Fruit fly (Drosophila melanogaster) whole organism, embryonic: ENCODE data around the gene CG13675.

Source experiments
- Asciz ChIP-seq: fragments of 200-800 bp; sonication (Bioruptor generic); optimal IDR thresholded peaks from 2 replicates; lab custom pipeline; 2017; ENCODE audit warnings: missing biosample characterization, mild to moderate bottlenecking, missing genetic modification characterization, missing genetic modification reagents
- CG11247 ChIP-seq: fragments of 200-800 bp; sonication (Bioruptor generic); IDR thresholded peaks from 2 replicates; pipeline ENCODE4 v1.3.6; 2022; ENCODE audit warnings: missing biosample characterization, missing genetic modification characterization
- CG11696 ChIP-seq: fragments of 200-800 bp; sonication (Bioruptor generic); IDR thresholded peaks from 2 replicates; pipeline ENCODE4 v1.3.6; 2022; ENCODE audit warnings: missing biosample characterization, missing genetic modification characterization
- CG12769 ChIP-seq: fragments of 200-800 bp; sonication (Bioruptor generic); optimal IDR thresholded peaks from 2 replicates; lab custom pipeline; 2019; ENCODE audit warnings: missing biosample characterization, mild to moderate bottlenecking, missing genetic modification characterization, moderate library complexity
- CG12942 ChIP-seq: fragments of 200-800 bp; sonication (Bioruptor generic); optimal IDR thresholded peaks from 3 replicates; lab custom pipeline; 2016; ENCODE audit warnings: missing biosample characterization, missing genetic modification characterization
- CG13296 ChIP-seq: fragments of 200-800 bp; sonication (Bioruptor generic); optimal IDR thresholded peaks from 3 replicates; lab custom pipeline; 2018; ENCODE audit warnings: missing biosample characterization, mild to moderate bottlenecking, missing genetic modification characterization
- CG14050 ChIP-seq: fragments of 200-800 bp; sonication (Bioruptor generic); IDR thresholded peaks from 3 replicates; pipeline ENCODE4 v1.3.6; 2022; ENCODE audit warnings: missing biosample characterization, missing genetic modification characterization
- CG16779 ChIP-seq: fragments of 200-800 bp; sonication (Bioruptor generic); IDR thresholded peaks from 2 replicates; pipeline ENCODE4 v1.3.6; 2022; ENCODE audit warnings: missing biosample characterization, missing genetic modification characterization
- CG18599 ChIP-seq: fragments of 200-800 bp; sonication (Bioruptor generic); optimal IDR thresholded peaks from 3 replicates; lab custom pipeline; 2017; ENCODE audit warnings: missing biosample characterization, missing genetic modification characterization, mild to moderate bottlenecking, moderate library complexity, missing genetic modification reagents
- CG18619 ChIP-seq: fragments of 200-800 bp; sonication (Bioruptor generic); optimal IDR thresholded peaks from 3 replicates; lab custom pipeline; 2017; ENCODE audit warnings: missing biosample characterization, mild to moderate bottlenecking, missing genetic modification characterization
- CG4424 ChIP-seq: fragments of 200-800 bp; sonication (Bioruptor generic); optimal IDR thresholded peaks from 3 replicates; lab custom pipeline; 2016; ENCODE audit warnings: missing biosample characterization, missing genetic modification characterization
- CG4730 ChIP-seq: fragments of 200-800 bp; sonication (Bioruptor generic); IDR thresholded peaks from 2 replicates; pipeline ENCODE4 v1.3.6; 2022; ENCODE audit warnings: missing biosample characterization, missing genetic modification characterization
- CG6683 ChIP-seq: fragments of 200-800 bp; sonication (Bioruptor generic); optimal IDR thresholded peaks from 2 replicates; lab custom pipeline; 2017; ENCODE audit warnings: missing biosample characterization, mild to moderate bottlenecking, missing genetic modification characterization, missing genetic modification reagents
- CG6689 ChIP-seq: fragments of 200-800 bp; sonication (Bioruptor generic); IDR thresholded peaks from 2 replicates; pipeline ENCODE4 v1.3.6; 2022; ENCODE audit warnings: missing biosample characterization, missing genetic modification characterization
- CG8281 ChIP-seq: fragments of 200-800 bp; sonication (Bioruptor generic); optimal IDR thresholded peaks from 2 replicates; lab custom pipeline; 2018; ENCODE audit warnings: missing biosample characterization, mild to moderate bottlenecking, missing genetic modification characterization, moderate library complexity
- CG8924 ChIP-seq: fragments of 200-800 bp; optimal IDR thresholded peaks from 3 replicates; lab custom pipeline; 2019; ENCODE audit warnings: missing biosample characterization, mild to moderate bottlenecking, missing genetic modification characterization, moderate library complexity
- CkIIα-i1 ChIP-seq: fragments of 200-800 bp; sonication (Bioruptor generic); IDR thresholded peaks from 2 replicates; pipeline ENCODE4 v1.3.6; 2022; ENCODE audit warnings: missing biosample characterization, missing genetic modification characterization
- D19A ChIP-seq: fragments of 200-800 bp; optimal IDR thresholded peaks from 3 replicates; lab custom pipeline; 2019; ENCODE audit warnings: missing biosample characterization, mild to moderate bottlenecking, missing genetic modification characterization, moderate library complexity
- Dp ChIP-seq: fragments of 200-800 bp; sonication (Bioruptor generic); optimal IDR thresholded peaks from 2 replicates; lab custom pipeline; 2018; ENCODE audit warnings: missing biosample characterization, mild to moderate bottlenecking, missing genetic modification characterization, moderate library complexity
- Ets65A ChIP-seq: fragments of 200-800 bp; sonication (Bioruptor generic); peaks from one replicate; lab custom pipeline; 2016; ENCODE audit warnings: missing biosample characterization, missing genetic modification characterization
- Fer1 ChIP-seq: fragments of 200-800 bp; sonication (Bioruptor generic); optimal IDR thresholded peaks from 2 replicates; lab custom pipeline; 2017; ENCODE audit warnings: missing biosample characterization, mild to moderate bottlenecking, missing genetic modification characterization
- H2.0 ChIP-seq: fragments of 200-800 bp; sonication (Bioruptor generic); IDR thresholded peaks from 2 replicates; pipeline ENCODE4 v1.3.6; 2022; ENCODE audit warnings: missing biosample characterization, missing genetic modification characterization
- HHEX ChIP-seq: fragments of 200-800 bp; sonication (Bioruptor generic); optimal IDR thresholded peaks from 3 replicates; lab custom pipeline; 2017; ENCODE audit warnings: missing biosample characterization, mild to moderate bottlenecking, missing genetic modification characterization, missing genetic modification reagents
- Hmx ChIP-seq: fragments of 200-800 bp; sonication (Bioruptor generic); optimal IDR thresholded peaks from 2 replicates; lab custom pipeline; 2016; ENCODE audit warnings: missing biosample characterization, missing genetic modification characterization
- Jarid2 ChIP-seq: fragments of 200-800 bp; sonication (Bioruptor generic); optimal IDR thresholded peaks from 3 replicates; lab custom pipeline; 2017; ENCODE audit warnings: mild to moderate bottlenecking, missing biosample characterization, missing genetic modification reagents, missing genetic modification characterization
- Meics ChIP-seq: fragments of 200-800 bp; sonication (Bioruptor generic); optimal IDR thresholded peaks from 2 replicates; lab custom pipeline; 2017; ENCODE audit warnings: missing biosample characterization, mild to moderate bottlenecking, missing genetic modification characterization
- Mrtf ChIP-seq: fragments of 200-800 bp; sonication (Bioruptor generic); IDR thresholded peaks from 3 replicates; pipeline ENCODE4 v1.3.6; 2022; ENCODE audit warnings: missing biosample characterization, missing genetic modification characterization
- NK7.1 ChIP-seq: fragments of 200-800 bp; sonication (Bioruptor generic); optimal IDR thresholded peaks from 3 replicates; lab custom pipeline; 2016; ENCODE audit warnings: missing biosample characterization, missing genetic modification characterization
- Nf-YC ChIP-seq: fragments of 200-800 bp; optimal IDR thresholded peaks from 3 replicates; lab custom pipeline; 2019; ENCODE audit warnings: missing biosample characterization, mild to moderate bottlenecking, missing genetic modification characterization, moderate library complexity
- PHDP ChIP-seq: fragments of 200-800 bp; sonication (Bioruptor generic); optimal IDR thresholded peaks from 3 replicates; lab custom pipeline; 2018; ENCODE audit warnings: missing biosample characterization, mild to moderate bottlenecking, missing genetic modification characterization, moderate library complexity
- Vsx1 ChIP-seq: fragments of 200-800 bp; sonication (Bioruptor generic); optimal IDR thresholded peaks from 2 replicates; lab custom pipeline; 2017; ENCODE audit warnings: missing biosample characterization, mild to moderate bottlenecking, missing genetic modification characterization, missing genetic modification reagents
- Xrp1 ChIP-seq: fragments of 200-800 bp; sonication (Bioruptor generic); IDR thresholded peaks from 2 replicates; pipeline ENCODE4 v1.3.6; 2022; ENCODE audit warnings: missing biosample characterization, missing genetic modification characterization
- chm ChIP-seq: fragments of 200-800 bp; sonication (Bioruptor generic); IDR thresholded peaks from 2 replicates; pipeline ENCODE4 v1.3.6; 2022; ENCODE audit warnings: missing biosample characterization, missing genetic modification characterization
- chn ChIP-seq: fragments of 200-800 bp; sonication (Bioruptor generic); optimal IDR thresholded peaks from 2 replicates; lab custom pipeline; 2016; ENCODE audit warnings: missing biosample characterization, missing genetic modification characterization
- crp ChIP-seq, 2 experiments: fragments of 200-800 bp; sonication (Bioruptor generic); optimal IDR thresholded peaks; 2 replicates in 1 of 2; 3 replicates in 1 of 2; lab custom pipeline; 2017; ENCODE audit warnings: missing biosample characterization in 2 of 2, missing genetic modification characterization in 2 of 2, mild to moderate bottlenecking in 1 of 2, moderate library complexity in 1 of 2
- da ChIP-seq: fragments of 200-800 bp; sonication (Bioruptor generic); optimal IDR thresholded peaks from 2 replicates; lab custom pipeline; 2016; ENCODE audit warnings: missing biosample characterization, missing genetic modification characterization
- dmrt11E ChIP-seq: fragments of 200-800 bp; sonication (Bioruptor generic); optimal IDR thresholded peaks from 3 replicates; lab custom pipeline; 2018; ENCODE audit warnings: missing biosample characterization, mild to moderate bottlenecking, missing genetic modification characterization, moderate library complexity
- fd102C ChIP-seq: fragments of 200-800 bp; sonication (Bioruptor generic); optimal IDR thresholded peaks from 2 replicates; lab custom pipeline; 2018; ENCODE audit warnings: missing biosample characterization, mild to moderate bottlenecking, missing genetic modification characterization, moderate library complexity
- ftz-f1 ChIP-seq: fragments of 200-800 bp; sonication (Bioruptor generic); optimal IDR thresholded peaks from 2 replicates; lab custom pipeline; 2016; ENCODE audit warnings: missing biosample characterization, missing genetic modification characterization
- gce ChIP-seq: fragments of 200-800 bp; sonication (Bioruptor generic); IDR thresholded peaks from 3 replicates; pipeline ENCODE4 v1.3.6; 2022; ENCODE audit warnings: missing biosample characterization, missing genetic modification characterization
- gsb ChIP-seq: fragments of 200-800 bp; sonication (Bioruptor generic); IDR thresholded peaks from 2 replicates; pipeline ENCODE4 v1.3.6; 2022; ENCODE audit warnings: missing biosample characterization, missing genetic modification characterization
- lola ChIP-seq, 3 experiments: fragments of >200 bp in 2 of 3; fragments of 200-800 bp in 1 of 3; sonication (Bioruptor generic) in 1 of 3; optimal IDR thresholded peaks; 2 replicates each; lab custom pipeline; 2017 to 2019; ENCODE audit warnings: missing biosample characterization in 3 of 3, missing genetic modification characterization in 3 of 3, mild to moderate bottlenecking in 1 of 3, moderate library complexity in 1 of 3
- nom ChIP-seq: fragments of 200-800 bp; sonication (Bioruptor generic); optimal IDR thresholded peaks from 2 replicates; lab custom pipeline; 2017; ENCODE audit warnings: missing biosample characterization, missing genetic modification characterization, mild to moderate bottlenecking, moderate library complexity, missing genetic modification reagents
- pho ChIP-seq: fragments of 200-800 bp; sonication (Bioruptor generic); optimal IDR thresholded peaks from 2 replicates; lab custom pipeline; 2016; ENCODE audit warnings: missing biosample characterization, missing genetic modification characterization
- pum ChIP-seq: fragments of 200-800 bp; sonication (Bioruptor generic); optimal IDR thresholded peaks from 2 replicates; lab custom pipeline; 2016; ENCODE audit warnings: missing biosample characterization, missing genetic modification characterization
- sima ChIP-seq: fragments of 200-800 bp; sonication (Bioruptor generic); optimal IDR thresholded peaks from 2 replicates; lab custom pipeline; 2016; ENCODE audit warnings: missing biosample characterization, missing genetic modification characterization
- unpg ChIP-seq: fragments of 200-800 bp; sonication (Bioruptor generic); optimal IDR thresholded peaks from 3 replicates; lab custom pipeline; 2018; ENCODE audit warnings: missing biosample characterization, mild to moderate bottlenecking, missing genetic modification characterization, moderate library complexity
- vnd ChIP-seq: fragments of 200-800 bp; sonication (Bioruptor generic); IDR thresholded peaks from 3 replicates; pipeline ENCODE4 v1.3.6; 2022; ENCODE audit warnings: missing biosample characterization, missing genetic modification characterization; ENCODE audit not compliant: partially characterized antibody
- wek ChIP-seq: fragments of 200-800 bp; sonication (Bioruptor generic); optimal IDR thresholded peaks from 3 replicates; lab custom pipeline; 2018; ENCODE audit warnings: missing biosample characterization, mild to moderate bottlenecking, missing genetic modification characterization, moderate library complexity
- zfh2 ChIP-seq: fragments of 200-800 bp; sonication (Bioruptor generic); optimal IDR thresholded peaks from 2 replicates; lab custom pipeline; 2016; ENCODE audit warnings: missing biosample characterization, missing genetic modification characterization

The CG13675 gene

DNA sequence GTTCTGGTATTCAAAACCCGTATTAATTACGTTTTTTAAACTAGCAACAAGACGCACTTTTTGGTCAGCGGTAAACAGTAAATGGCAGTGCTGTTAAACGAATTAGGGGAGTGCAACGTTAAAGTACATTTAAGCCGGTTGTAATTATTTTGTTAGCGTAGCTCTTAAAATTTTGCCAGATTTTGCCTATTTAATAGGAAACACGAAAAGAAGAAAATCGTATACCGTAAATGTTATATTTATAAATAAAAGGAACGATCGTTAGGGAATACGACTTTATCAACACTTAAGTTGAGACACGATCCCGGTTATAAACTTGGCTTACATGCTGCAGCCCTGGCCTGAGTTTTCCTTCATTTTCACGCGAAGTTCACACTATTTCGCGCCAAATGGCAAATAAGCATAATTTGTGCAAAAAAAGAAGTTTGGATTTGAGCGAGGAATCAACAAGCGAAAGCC is 27.8 kb downstream of the CG13675 start, which contains the start of the genes Setx and mus301 (continued):
- no peak for TF ChIP-seq CG16779
- TF ChIP-seq Xrp1 (GFP tag; lab: Robert Waterston, UW), result peak; percentile 79
- no peak for TF ChIP-seq CG8281
- no peak for TF ChIP-seq vnd (GFP tag; lab: Robert Waterston, UW)
- TF ChIP-seq crp (GFP tag; optimal IDR thresholded peaks at IDR 0.05; lab: Kevin White, UChicago), result peak in 1 of 2 experiments; percentile 52
- TF ChIP-seq wek, result no peak
- TF ChIP-seq CG13296 (GFP tag; lab: Kevin White, UChicago), result peak; percentile 60
- no peak for TF ChIP-seq chm (GFP tag; lab: Robert Waterston, UW)
- TF ChIP-seq CG12769, result no peak
- TF ChIP-seq CG12942 (GFP tag; lab: Kevin White, UChicago), result peak; percentile 88
- no peak for TF ChIP-seq Jarid2 (GFP tag; lab: Kevin White, UChicago)
- TF ChIP-seq CG18619 (GFP tag; lab: Kevin White, UChicago), result peak; percentile 77
- peak; percentile 67 for TF ChIP-seq CG11247 (GFP tag; lab: Robert Waterston, UW)
- peak; percentile 58; the same call in 1 of the 2 replicates for TF ChIP-seq CG6689 (GFP tag; lab: Robert Waterston, UW)
- TF ChIP-seq Nf-YC (tag; lab: Kevin White, UChicago), result no peak
- peak; percentile 43; the same call in 1 of the 3 replicates for TF ChIP-seq Mrtf (GFP tag; lab: Robert Waterston, UW)
- no peak for TF ChIP-seq CG6683 (GFP tag; lab: Kevin White, UChicago)
- TF ChIP-seq da (GFP tag; lab: Kevin White, UChicago), result peak; percentile 72
- no peak for TF ChIP-seq CG18599 (GFP tag; lab: Kevin White, UChicago)
- TF ChIP-seq NK7.1, result peak; percentile 23
- TF ChIP-seq Meics (GFP tag; lab: Kevin White, UChicago), result peak; percentile 77
- peak; percentile 99 for TF ChIP-seq Ets65A (GFP tag; lab: Kevin White, UChicago)
- TF ChIP-seq CG11696 (GFP tag; lab: Robert Waterston, UW), result no peak
- TF ChIP-seq gce (GFP tag; lab: Robert Waterston, UW), result no peak
- TF ChIP-seq ftz-f1 (GFP tag; lab: Kevin White, UChicago), result peak; percentile 46
- no peak for TF ChIP-seq PHDP (tag; lab: Kevin White, UChicago)
- no peak for TF ChIP-seq Fer1 (GFP tag; lab: Kevin White, UChicago)
- 0 out of 3 replicates have a peak, but pooled peaks have one; percentile 10 for TF ChIP-seq CG14050
- peak; percentile 36; the same call in 1 of the 2 replicates for TF ChIP-seq CG4730
- peak; percentile 94 for TF ChIP-seq zfh2
- TF ChIP-seq Hmx (GFP tag; lab: Kevin White, UChicago), result peak; percentile 59
- TF ChIP-seq unpg (GFP tag; lab: Kevin White, UChicago), result no peak
- no peak for TF ChIP-seq CkIIα-i1 (GFP tag; lab: Robert Waterston, UW)
- no peak for TF ChIP-seq fd102C
- TF ChIP-seq D19A, result no peak
- peak; percentile 88 for TF ChIP-seq pho (GFP tag; lab: Kevin White, UChicago)
- peak; percentile 40 for TF ChIP-seq Asciz (GFP tag; lab: Kevin White, UChicago)
- no peak for TF ChIP-seq Vsx1
- no peak for TF ChIP-seq CG8924
- TF ChIP-seq chn, result peak; percentile 90
- TF ChIP-seq nom (GFP tag; lab: Kevin White, UChicago), result no peak
- peak; percentile 85 for TF ChIP-seq Dp
- peak; percentile 59; the same call in 1 of the 2 replicates for TF ChIP-seq gsb (GFP tag; lab: Robert Waterston, UW)
- TF ChIP-seq HHEX (GFP tag; lab: Kevin White, UChicago), result peak; percentile 69
- TF ChIP-seq lola (GFP tag; optimal IDR thresholded peaks at IDR 0.05; lab: Kevin White, UChicago), result peak in 1 of 3 experiments; percentile 74
- TF ChIP-seq H2.0 (GFP tag; lab: Robert Waterston, UW), result peak; percentile 62
- TF ChIP-seq dmrt11E (tag; lab: Kevin White, UChicago), result peak; percentile 63
- peak; percentile 85 for TF ChIP-seq CG4424 (GFP tag; lab: Kevin White, UChicago)
- TF ChIP-seq pum (GFP tag; lab: Kevin White, UChicago), result peak; percentile 81
- TF ChIP-seq sima (GFP tag; lab: Kevin White, UChicago), result peak; percentile 52
